Fruit fly (Drosophila melanogaster): Measurements from ENCODE around the gene Atg4b.

Gene Atg4b

DNA sequence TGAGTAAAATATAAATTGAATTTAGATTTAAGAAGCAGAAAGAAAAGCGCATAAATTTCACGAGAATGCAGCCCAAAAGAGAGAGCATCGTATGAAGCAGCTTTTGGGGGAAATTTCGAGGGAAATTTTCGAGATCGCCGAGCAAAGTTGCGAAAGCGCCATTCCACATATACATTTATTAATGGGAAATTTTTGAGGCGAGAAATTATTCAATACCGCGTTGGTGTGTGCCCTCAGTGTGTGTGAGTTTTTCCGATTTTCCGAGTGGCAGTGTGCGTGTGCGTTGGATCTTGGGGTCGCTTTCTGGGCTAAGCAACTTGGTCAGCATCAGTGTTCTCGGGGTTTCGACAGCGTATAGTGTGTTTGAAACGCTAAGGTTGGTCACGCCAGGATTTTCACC is 46.8 kb downstream of the Atg4b start, which contains the start of gene Tm2:
Gene Tm2 (plus strand): TSS at position 270 of the 400 bp plus-strand sequence.
- TF ChIP-seq Nf-YC (tag; optimal IDR thresholded peaks at IDR 0.05) (no peak), slp2 (GFP tag; optimal IDR thresholded peaks at IDR 0.05) (no peak), her (GFP tag; optimal IDR thresholded peaks at IDR 0.05) (no peak), CG12659 (GFP tag; optimal IDR thresholded peaks at IDR 0.05) (no peak), CG4282 (GFP tag; optimal IDR thresholded peaks at IDR 0.05) (no peak), tio (GFP tag; optimal IDR thresholded peaks at IDR 0.05) (no peak), h (optimal IDR thresholded peaks at IDR 0.05) (no peak), CG4820 (GFP tag; optimal IDR thresholded peaks at IDR 0.05) (no peak), CG11093 (GFP tag; IDR thresholded peaks at IDR 0.05) (no peak), CG2120 (GFP tag; optimal IDR thresholded peaks at IDR 0.05) (no peak), cad (GFP tag; optimal IDR thresholded peaks at IDR 0.05) (no peak), sr (GFP tag; IDR thresholded peaks at IDR 0.05) (no peak), CG17361 (GFP tag; IDR thresholded peaks at IDR 0.05) (no peak), sens (GFP tag) (peak; percentile 82), Jarid2 (GFP tag; optimal IDR thresholded peaks at IDR 0.05) (no peak), Nf-YB (GFP tag; optimal IDR thresholded peaks at IDR 0.05) (no peak), wek (GFP tag; optimal IDR thresholded peaks at IDR 0.05) (no peak), maf-S (GFP tag; optimal IDR thresholded peaks at IDR 0.05) (no peak), Hr3 (GFP tag; optimal IDR thresholded peaks at IDR 0.05) (no peak), Mes4 (GFP tag; optimal IDR thresholded peaks at IDR 0.05) (no peak), CG3163 (GFP tag; optimal IDR thresholded peaks at IDR 0.05) (no peak), CG12391 (tag; optimal IDR thresholded peaks at IDR 0.05) (no peak), Med (GFP tag) (peak; percentile 70), Pdp1 (GFP tag; optimal IDR thresholded peaks at IDR 0.05) (peak in 1 of 2 experiments; percentile 54), schlank (tag; optimal IDR thresholded peaks at IDR 0.05) (no peak), gfzf (GFP tag; optimal IDR thresholded peaks at IDR 0.05) (no peak), ttk (GFP tag; IDR thresholded peaks at IDR 0.05) (no peak), CG1647 (GFP tag; optimal IDR thresholded peaks at IDR 0.05) (no peak), jumu (GFP tag; optimal IDR thresholded peaks at IDR 0.05) (no peak), CG17568 (GFP tag; optimal IDR thresholded peaks at IDR 0.05) (no peak), CG11456 (GFP tag; IDR thresholded peaks at IDR 0.05) (no peak), Fer2 (tag; optimal IDR thresholded peaks at IDR 0.05) (no peak), CG32767 (GFP tag; IDR thresholded peaks at IDR 0.05) (0 out of 2 replicates have a peak, but pooled peaks have one; percentile 15), sd (tag; optimal IDR thresholded peaks at IDR 0.05) (peak; percentile 1), cg (GFP tag; optimal IDR thresholded peaks at IDR 0.05) (peak; percentile 66), CG1233 (GFP tag; optimal IDR thresholded peaks at IDR 0.05) (no peak), CG9609 (GFP tag; optimal IDR thresholded peaks at IDR 0.05) (no peak), ham (GFP tag; IDR thresholded peaks at IDR 0.05) (no peak), Vsx1 (GFP tag; optimal IDR thresholded peaks at IDR 0.05) (no peak), repo (GFP tag; optimal IDR thresholded peaks at IDR 0.05) (no peak), CG34422 (GFP tag; IDR thresholded peaks at IDR 0.05) (no peak), sna (GFP tag; IDR thresholded peaks at IDR 0.05; ENCODE audit: partially characterized antibody) (no peak), emc (GFP tag; optimal IDR thresholded peaks at IDR 0.05) (no peak), BtbVII (GFP tag; optimal IDR thresholded peaks at IDR 0.05) (no peak), aop (GFP tag; IDR thresholded peaks at IDR 0.05) (no peak), Usf (GFP tag; optimal IDR thresholded peaks at IDR 0.05) (no peak), fd96Cb (tag; optimal IDR thresholded peaks at IDR 0.05) (no peak), nmo (GFP tag; optimal IDR thresholded peaks at IDR 0.05) (no peak), CrebB (tag; optimal IDR thresholded peaks at IDR 0.05) (no peak), insv (GFP tag; optimal IDR thresholded peaks at IDR 0.05) (no peak), CG17829 (tag; optimal IDR thresholded peaks at IDR 0.05) (no peak), bab2 (GFP tag; optimal IDR thresholded peaks at IDR 0.05) (no peak), ato (GFP tag; IDR thresholded peaks at IDR 0.05; ENCODE audit: partially characterized antibody) (no peak)
